Worm (Caenorhabditis elegans) whole organism, young adult: ENCODE measurements around the gene nhr-19.

ENCODE experiments used
- B0019.2 ChIP-seq: fragments of 200-800 bp; sonication (Bioruptor generic); conservative IDR thresholded peaks from 2 replicates; pipeline ENCODE4 v1.3.6; 2022; ENCODE audit warnings: missing genetic modification reagents, missing genetic modification characterization, missing compliant biosample characterization
- F10E7.11 ChIP-seq: sonication (generic microtip); optimal IDR thresholded peaks from 2 replicates; lab custom pipeline; 2017; ENCODE audit warnings: mild to moderate bottlenecking, missing genetic modification characterization, moderate library complexity, missing compliant biosample characterization
- F22D6.2 ChIP-seq: sonication (generic microtip); optimal IDR thresholded peaks from 2 replicates; lab custom pipeline; 2016; ENCODE audit warnings: mild to moderate bottlenecking, missing genetic modification characterization, missing compliant biosample characterization
- F33H1.4 ChIP-seq: fragments of 200-800 bp; sonication (Bioruptor generic); IDR thresholded peaks from 2 replicates; pipeline ENCODE4 v1.3.6; 2022; ENCODE audit warnings: missing genetic modification reagents, missing genetic modification characterization, missing compliant biosample characterization
- F39B2.1 ChIP-seq: fragments of 200-800 bp; sonication (Bioruptor generic); IDR thresholded peaks from 2 replicates; pipeline ENCODE4 v1.3.6; 2022; ENCODE audit warnings: missing genetic modification reagents, missing genetic modification characterization, missing compliant biosample characterization
- F49E8.2 ChIP-seq: sonication (generic microtip); optimal IDR thresholded peaks from 3 replicates; lab custom pipeline; 2017; ENCODE audit warnings: missing genetic modification characterization, mild to moderate bottlenecking, missing compliant biosample characterization, antibody characterized with exemption, moderate library complexity; ENCODE audit not compliant: insufficient read depth
- F55B11.4 ChIP-seq: sonication (generic microtip); optimal IDR thresholded peaks from 2 replicates; lab custom pipeline; 2016; ENCODE audit warnings: missing compliant biosample characterization, missing genetic modification characterization, borderline replicate concordance; ENCODE audit not compliant: insufficient read depth
- F57A8.1 ChIP-seq: fragments of 200-800 bp; sonication (Bioruptor generic); optimal IDR thresholded peaks from 2 replicates; lab custom pipeline; 2018; ENCODE audit warnings: mild to moderate bottlenecking, missing genetic modification characterization, moderate library complexity, missing compliant biosample characterization
- K11D2.4 ChIP-seq: fragments of 200-800 bp; sonication (Bioruptor generic); IDR thresholded peaks from 2 replicates; pipeline ENCODE4 v1.3.6; 2022; ENCODE audit warnings: missing genetic modification reagents, missing genetic modification characterization, missing compliant biosample characterization
- T26A5.8 ChIP-seq: sonication (generic microtip); optimal IDR thresholded peaks from 2 replicates; lab custom pipeline; 2016; ENCODE audit warnings: missing genetic modification characterization, missing compliant biosample characterization
- akir-1 ChIP-seq: fragments of 200-800 bp; sonication (Bioruptor generic); optimal IDR thresholded peaks from 2 replicates; lab custom pipeline; 2018; ENCODE audit warnings: mild to moderate bottlenecking, missing genetic modification characterization, moderate library complexity, missing compliant biosample characterization
- ama-1 ChIP-seq, 3 experiments: fragments of 150-350 bp in 1 of 3; sonication (generic microtip) in 2 of 3; optimal IDR thresholded peaks; 2 replicates each; lab custom pipeline; 2014 to 2018; ENCODE audit warnings: missing biosample characterization in 2 of 3, missing genetic modification characterization in 2 of 3, missing genetic modification reagents in 2 of 3
- aptf-2 ChIP-seq: fragments of 200-800 bp; sonication (Bioruptor generic); conservative IDR thresholded peaks from 2 replicates; pipeline ENCODE4 v1.3.6; 2022; ENCODE audit warnings: missing genetic modification reagents, missing genetic modification characterization, missing compliant biosample characterization
- aptf-3 ChIP-seq: fragments of 200-800 bp; sonication (Bioruptor generic); IDR thresholded peaks from 2 replicates; pipeline ENCODE4 v1.3.6; 2022; ENCODE audit warnings: missing genetic modification characterization, missing compliant biosample characterization
- athp-1 ChIP-seq: sonication (generic microtip); optimal IDR thresholded peaks from 2 replicates; lab custom pipeline; 2017; ENCODE audit warnings: mild to moderate bottlenecking, missing genetic modification characterization, missing compliant biosample characterization
- attf-3 ChIP-seq: fragments of 200-800 bp; sonication (Bioruptor generic); conservative IDR thresholded peaks from 2 replicates; pipeline ENCODE4 v1.3.6; 2022; ENCODE audit warnings: missing genetic modification reagents, missing genetic modification characterization, missing compliant biosample characterization
- attf-5 ChIP-seq: fragments of 200-800 bp; sonication (Bioruptor generic); optimal IDR thresholded peaks from 2 replicates; lab custom pipeline; 2018; ENCODE audit warnings: mild to moderate bottlenecking, missing genetic modification characterization, missing compliant biosample characterization
- bed-2 ChIP-seq: fragments of 200-800 bp; sonication (Bioruptor generic); IDR thresholded peaks from 2 replicates; pipeline ENCODE4 v1.3.6; 2022; ENCODE audit warnings: missing genetic modification reagents, missing genetic modification characterization, missing compliant biosample characterization
- cebp-1 ChIP-seq, 2 experiments: fragments of 200-800 bp in 1 of 2; sonication (Bioruptor generic) in 1 of 2; sonication (generic microtip) in 1 of 2; IDR thresholded peaks in 1 of 2; optimal IDR thresholded peaks in 1 of 2; 2 replicates each; pipeline versions ENCODE4 v1.3.6 to Lab custom; 2017 to 2022; ENCODE audit warnings: missing compliant biosample characterization in 2 of 2, missing genetic modification characterization in 2 of 2, mild to moderate bottlenecking in 1 of 2, missing genetic modification reagents in 1 of 2, moderate library complexity in 1 of 2
- ceh-79 ChIP-seq: sonication (generic microtip); optimal IDR thresholded peaks from 2 replicates; lab custom pipeline; 2017; ENCODE audit warnings: mild to moderate bottlenecking, missing genetic modification characterization, missing compliant biosample characterization
- ceh-91 ChIP-seq: fragments of 200-800 bp; sonication (Bioruptor generic); IDR thresholded peaks from 2 replicates; pipeline ENCODE4 v1.3.6; 2022; ENCODE audit warnings: missing genetic modification reagents, missing genetic modification characterization, missing compliant biosample characterization
- chd-7 ChIP-seq: sonication (generic microtip); optimal IDR thresholded peaks from 2 replicates; lab custom pipeline; 2016; ENCODE audit warnings: mild to moderate bottlenecking, missing genetic modification characterization, moderate library complexity, missing compliant biosample characterization
- dpff-1 ChIP-seq: sonication (generic microtip); optimal IDR thresholded peaks from 2 replicates; lab custom pipeline; 2017; ENCODE audit warnings: mild to moderate bottlenecking, missing genetic modification characterization, missing compliant biosample characterization
- efl-1 ChIP-seq: fragments of 150-350 bp; optimal IDR thresholded peaks from 2 replicates; lab custom pipeline; 2014; ENCODE audit warnings: missing biosample characterization, missing genetic modification reagents, missing genetic modification characterization
- hmg-1.2 ChIP-seq: fragments of 200-800 bp; sonication (Bioruptor generic); IDR thresholded peaks from 2 replicates; pipeline ENCODE4 v1.3.6; 2022; ENCODE audit warnings: missing genetic modification reagents, missing genetic modification characterization, missing compliant biosample characterization
- hsf-1 ChIP-seq: fragments of 200-800 bp; sonication (Bioruptor generic); IDR thresholded peaks from 2 replicates; pipeline ENCODE4 v1.3.6; 2022; ENCODE audit warnings: missing genetic modification reagents, missing genetic modification characterization, missing compliant biosample characterization
- lag-1 ChIP-seq: fragments of 200-800 bp; sonication (Bioruptor generic); IDR thresholded peaks from 2 replicates; pipeline ENCODE4 v1.3.6; 2022; ENCODE audit warnings: missing genetic modification reagents, missing genetic modification characterization, missing compliant biosample characterization
- let-607 ChIP-seq, 2 experiments: fragments of 200-800 bp in 1 of 2; sonication (Bioruptor generic) in 1 of 2; sonication (generic microtip) in 1 of 2; optimal IDR thresholded peaks; 2 replicates each; lab custom pipeline; 2016 to 2018; ENCODE audit warnings: mild to moderate bottlenecking in 2 of 2, missing compliant biosample characterization in 2 of 2, missing genetic modification characterization in 2 of 2, moderate library complexity in 2 of 2, missing genotype in 1 of 2
- lin-35 ChIP-seq, 3 experiments: fragments of 150-350 bp in 2 of 3; sonication (generic microtip) in 1 of 3; optimal IDR thresholded peaks; 2 replicates each; lab custom pipeline; 2014 to 2018; ENCODE audit warnings: missing biosample characterization in 3 of 3, missing genetic modification characterization in 3 of 3, missing genetic modification reagents in 3 of 3
- lin-54 ChIP-seq: fragments of 200-800 bp; sonication (Bioruptor generic); optimal IDR thresholded peaks from 2 replicates; lab custom pipeline; 2018; ENCODE audit warnings: mild to moderate bottlenecking, missing genetic modification characterization, missing compliant biosample characterization
- lir-1 ChIP-seq: fragments of 200-800 bp; sonication (Bioruptor generic); conservative IDR thresholded peaks from 2 replicates; pipeline ENCODE4 v1.3.6; 2022; ENCODE audit warnings: missing genetic modification reagents, missing genetic modification characterization, missing compliant biosample characterization
- lsl-1 ChIP-seq: fragments of 200-800 bp; sonication (Bioruptor generic); optimal IDR thresholded peaks from 2 replicates; lab custom pipeline; 2018; ENCODE audit warnings: mild to moderate bottlenecking, missing genetic modification characterization, moderate library complexity, missing compliant biosample characterization
- madf-3 ChIP-seq: fragments of 200-800 bp; sonication (Bioruptor generic); IDR thresholded peaks from 2 replicates; pipeline ENCODE4 v1.3.6; 2022; ENCODE audit warnings: missing genetic modification reagents, missing genetic modification characterization, missing compliant biosample characterization
- madf-6 ChIP-seq: fragments of 200-800 bp; sonication (Bioruptor generic); IDR thresholded peaks from 2 replicates; pipeline ENCODE4 v1.3.6; 2022; ENCODE audit warnings: missing genetic modification reagents, missing genetic modification characterization, missing compliant biosample characterization
- madf-8 ChIP-seq: fragments of 200-800 bp; sonication (Bioruptor generic); conservative IDR thresholded peaks from 2 replicates; pipeline ENCODE4 v1.3.6; 2022; ENCODE audit warnings: missing genetic modification reagents, missing genetic modification characterization, missing compliant biosample characterization
- mel-28 ChIP-seq: sonication (generic microtip); optimal IDR thresholded peaks from 2 replicates; lab custom pipeline; 2016; ENCODE audit warnings: borderline replicate concordance, mild to moderate bottlenecking, missing genetic modification characterization, missing compliant biosample characterization
- mxl-1 ChIP-seq: sonication (generic microtip); optimal IDR thresholded peaks from 2 replicates; lab custom pipeline; 2016; ENCODE audit warnings: missing genetic modification characterization, missing compliant biosample characterization
- rec-8 ChIP-seq, 2 experiments: sonication (generic microtip); optimal IDR thresholded peaks; 2 replicates each; lab custom pipeline; 2016; ENCODE audit warnings: mild to moderate bottlenecking in 2 of 2, missing genetic modification characterization in 2 of 2, missing genetic modification reagents in 2 of 2, missing genotype in 2 of 2, missing biosample characterization in 1 of 2, missing compliant biosample characterization in 1 of 2, moderate library complexity in 1 of 2
- sea-2 ChIP-seq: fragments of 200-800 bp; sonication (Bioruptor generic); IDR thresholded peaks from 2 replicates; pipeline ENCODE4 v1.3.6; 2022; ENCODE audit warnings: missing genetic modification characterization, missing compliant biosample characterization
- unc-62 ChIP-seq: fragments of 150-350 bp; optimal IDR thresholded peaks from 2 replicates; lab custom pipeline; 2014; ENCODE audit warnings: missing biosample characterization, missing genetic modification reagents, missing genetic modification characterization
- xnd-1 ChIP-seq: sonication (generic microtip); optimal IDR thresholded peaks from 2 replicates; lab custom pipeline; 2016; ENCODE audit warnings: missing genotype, missing genetic modification reagents, missing genetic modification characterization, missing compliant biosample characterization
- ztf-22 ChIP-seq: fragments of 200-800 bp; sonication (Bioruptor generic); optimal IDR thresholded peaks from 2 replicates; lab custom pipeline; 2018; ENCODE audit warnings: mild to moderate bottlenecking, missing genetic modification characterization, moderate library complexity, missing compliant biosample characterization
- ztf-26 ChIP-seq: sonication (generic microtip); optimal IDR thresholded peaks from 2 replicates; lab custom pipeline; 2017; ENCODE audit warnings: missing genetic modification characterization, missing compliant biosample characterization

Gene nhr-19

DNA sequence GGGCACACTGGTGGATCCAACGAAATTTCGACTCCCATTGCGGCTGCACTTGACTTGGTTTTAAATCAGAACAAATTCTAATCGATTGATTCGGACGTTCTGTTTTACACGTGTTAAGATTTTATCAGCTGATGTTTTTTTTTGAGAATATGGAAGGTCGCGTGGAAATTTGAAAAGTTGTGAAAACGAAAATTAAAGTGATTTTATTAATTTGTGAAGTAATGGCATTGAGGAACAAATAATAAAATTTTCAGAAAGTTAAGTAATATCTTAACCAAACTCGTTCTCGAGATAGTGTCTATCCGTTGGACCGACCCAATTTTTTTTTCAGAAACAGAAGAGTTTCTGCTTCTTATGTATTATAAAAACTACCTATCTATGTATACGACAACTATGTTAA lies 46.4 kb upstream of the nhr-19 start, which contains the start of gene ZK1307.4:
TSS of gene ZK1307.4 (minus strand) at position 101 of the 400 bp plus-strand sequence.
- TF ChIP-seq mxl-1 (no peak), rec-8 (tag; optimal IDR thresholded peaks at IDR 0.05; lab: Kevin White, UChicago) (no peak), F22D6.2 (no peak), ceh-79 (tag; lab: Kevin White, UChicago) (no peak), madf-3 (GFP tag; lab: Robert Waterston, UW) (no peak), hsf-1 (GFP tag; lab: Robert Waterston, UW) (no peak), F55B11.4 (tag; lab: Kevin White, UChicago) (no peak), athp-1 (tag; lab: Kevin White, UChicago) (no peak), mel-28 (tag; lab: Kevin White, UChicago) (no peak), sea-2 (GFP tag; lab: Robert Waterston, UW) (no peak), akir-1 (no peak), dpff-1 (no peak), lag-1 (GFP tag; lab: Robert Waterston, UW) (no peak), bed-2 (no peak), B0019.2 (no peak), F10E7.11 (tag; lab: Kevin White, UChicago) (no peak), K11D2.4 (GFP tag; lab: Robert Waterston, UW) (no peak), lir-1 (GFP tag; lab: Robert Waterston, UW) (no peak), ztf-22 (GFP tag; lab: Kevin White, UChicago) (no peak)

DNA sequence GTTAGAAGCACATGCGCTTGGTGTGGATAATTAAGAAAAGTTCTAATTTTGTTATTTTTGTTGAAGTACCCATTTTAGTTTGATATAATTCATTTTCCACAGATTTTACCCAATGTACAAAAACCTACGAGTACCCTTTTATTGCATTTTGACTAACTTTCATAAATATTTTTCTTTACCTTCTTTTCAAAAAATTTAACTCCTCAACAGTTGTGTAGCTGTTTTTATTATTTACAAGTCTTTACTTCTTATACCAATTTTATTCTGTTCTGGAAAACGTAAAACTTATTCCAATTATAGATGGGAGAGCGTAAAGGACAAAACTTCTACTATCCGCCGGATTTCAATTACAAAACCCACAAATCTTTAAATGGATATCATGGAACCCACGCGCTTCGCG lies 43.9 kb upstream of the nhr-19 start, which contains the start of gene ZK1307.9:
TSS of gene ZK1307.9 (plus strand) at position 301 of the 400 bp plus-strand sequence.
- no peak for TF ChIP-seq lin-35 (GFP tag; optimal IDR thresholded peaks at IDR 0.05; lab: Kevin White, UChicago)
- peak; percentile 39; the same call in 1 of the 2 replicates for TF ChIP-seq madf-6 (GFP tag; lab: Robert Waterston, UW)
- peak; percentile 21 for TF ChIP-seq ama-1 (optimal IDR thresholded peaks at IDR 0.05; lab: Kevin White, UChicago)
- TF ChIP-seq ama-1 (GFP tag; optimal IDR thresholded peaks at IDR 0.05; lab: Kevin White, UChicago), result no peak
- no peak for TF ChIP-seq aptf-2 (GFP tag; lab: Robert Waterston, UW)
- TF ChIP-seq hmg-1.2 (GFP tag; lab: Robert Waterston, UW), result 0 out of 2 replicates have a peak, but pooled peaks have one; percentile 18
- no peak for TF ChIP-seq chd-7 (tag; lab: Kevin White, UChicago)

DNA sequence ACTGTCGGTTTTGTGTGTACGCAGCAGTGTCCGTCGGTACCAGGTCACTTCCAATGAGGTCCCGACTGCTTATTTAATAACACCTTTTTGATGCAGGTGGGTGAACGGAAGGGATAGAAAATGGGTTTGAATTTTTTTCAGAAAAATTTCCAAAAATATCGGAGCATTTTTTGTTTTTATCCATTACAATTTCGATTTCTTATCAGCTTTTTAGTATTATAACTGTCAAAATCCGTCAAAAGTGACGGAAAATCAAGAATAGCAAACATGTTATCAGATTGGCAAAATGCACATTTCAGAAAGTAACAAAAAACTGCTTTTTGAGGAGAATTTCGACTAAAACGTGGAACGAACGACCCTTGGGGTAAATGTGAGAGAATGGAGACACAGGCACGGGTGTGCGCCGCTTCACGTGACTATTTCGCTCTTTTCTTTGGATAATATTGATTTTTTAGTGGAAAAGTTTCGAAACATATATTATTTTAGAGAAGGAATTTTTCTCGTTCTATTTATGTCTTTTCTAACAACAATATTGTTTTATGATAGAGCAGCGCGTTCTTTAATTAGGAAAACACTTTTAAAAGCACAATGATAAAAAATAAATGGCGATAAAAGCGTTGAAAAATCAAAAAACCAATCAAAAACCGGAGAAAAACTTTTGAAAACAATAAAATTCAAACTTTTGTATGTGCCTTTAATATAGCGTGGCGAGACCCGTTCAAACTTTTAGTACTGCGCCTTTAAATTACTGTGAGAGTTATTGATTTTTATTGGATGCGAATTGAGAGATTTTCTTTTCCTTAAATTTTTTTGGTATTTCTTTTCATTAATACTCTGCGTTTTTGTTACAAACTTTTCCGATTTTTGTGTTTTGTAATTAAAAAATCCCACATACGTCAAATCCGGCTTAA lies 41.9 kb upstream of the nhr-19 start, which contains the start of gene sqv-8:
TSS of gene sqv-8 (plus strand) at position 51 of the 911 bp plus-strand sequence.
- TF ChIP-seq F49E8.2 (peak; percentile 11), F39B2.1 (no peak), madf-8 (GFP tag; lab: Robert Waterston, UW) (peak; percentile 76), F33H1.4 (peak; percentile 94), aptf-3 (GFP tag; lab: Robert Waterston, UW) (no peak), ceh-91 (peak; percentile 27; the same call in 1 of the 2 replicates), F57A8.1 (GFP tag; lab: Kevin White, UChicago) (no peak), attf-5 (GFP tag; lab: Kevin White, UChicago) (peak; percentile 20), ztf-26 (tag; lab: Kevin White, UChicago) (no peak), lsl-1 (peak; percentile 96), efl-1 (GFP tag; lab: Kevin White, UChicago) (peak; percentile 41), attf-3 (GFP tag; lab: Robert Waterston, UW) (no peak), unc-62 (GFP tag; lab: Kevin White, UChicago) (peak; percentile 28), lin-54 (GFP tag; lab: Kevin White, UChicago) (peak; percentile 80), let-607 (tag; optimal IDR thresholded peaks at IDR 0.05; lab: Kevin White, UChicago) (peak; percentile 37 to 43), madf-6 (GFP tag; lab: Robert Waterston, UW) (peak; percentile 97), cebp-1 (GFP tag; IDR thresholded peaks at IDR 0.05; lab: Robert Waterston, UW) (no peak), cebp-1 (tag; optimal IDR thresholded peaks at IDR 0.05; lab: Kevin White, UChicago) (peak; percentile 77), T26A5.8 (no peak), xnd-1 (tag; lab: Kevin White, UChicago) (peak; percentile 94)
